Fruit fly (Drosophila melanogaster): ENCODE results near the gene CG46306.

CG46306 gene

dm6 chrX:16854746-16855145 lies 19.4 kb upstream of the CG46306 start (continued):
- no peak for TF ChIP-seq CG1621 (tag; optimal IDR thresholded peaks at IDR 0.05)
- TF ChIP-seq Eip93F (GFP tag; optimal IDR thresholded peaks at IDR 0.05) = no peak
- TF ChIP-seq fd85E (GFP tag; optimal IDR thresholded peaks at IDR 0.05) = no peak
- no peak for TF ChIP-seq topi (GFP tag; optimal IDR thresholded peaks at IDR 0.05)
- no peak for TF ChIP-seq CG11902 (GFP tag; optimal IDR thresholded peaks at IDR 0.05)
- TF ChIP-seq fkh (GFP tag; optimal IDR thresholded peaks at IDR 0.05) = no peak
- no peak for TF ChIP-seq Eip75B (GFP tag; optimal IDR thresholded peaks at IDR 0.05)
- TF ChIP-seq CG6163 (GFP tag; IDR thresholded peaks at IDR 0.05) = 0 out of 3 replicates have a peak, but pooled peaks have one; percentile 38
- peak; percentile 55; the same call in 2 of the 3 replicates for TF ChIP-seq eg (GFP tag; IDR thresholded peaks at IDR 0.05)
- TF ChIP-seq Lpt (GFP tag; optimal IDR thresholded peaks at IDR 0.05) = no peak
- TF ChIP-seq Sox15 (GFP tag; optimal IDR thresholded peaks at IDR 0.05) = no peak
- peak; percentile 70 for TF ChIP-seq CG8119 (GFP tag; IDR thresholded peaks at IDR 0.05)

dm6 chrX:16849517-16849916 lies 14.2 kb upstream of the CG46306 start:
- no peak for TF ChIP-seq eg (GFP tag; IDR thresholded peaks at IDR 0.05)

- TF ChIP-seq OdsH (GFP tag; optimal IDR thresholded peaks at IDR 0.05) = peak; percentile 23
- peak; percentile 4 for TF ChIP-seq CG10631 (GFP tag; optimal IDR thresholded peaks at IDR 0.05)
- no peak for TF ChIP-seq salr (GFP tag; optimal IDR thresholded peaks at IDR 0.05)
- no peak for TF ChIP-seq Met (GFP tag; optimal IDR thresholded peaks at IDR 0.05)
- no peak for TF ChIP-seq Hr38 (GFP tag; optimal IDR thresholded peaks at IDR 0.05)
- no peak for TF ChIP-seq Gug (GFP tag; IDR thresholded peaks at IDR 0.05)
- TF ChIP-seq CG15336 (GFP tag; IDR thresholded peaks at IDR 0.05) = 0 out of 2 replicates have a peak, but pooled peaks have one; percentile 28
- TF ChIP-seq svp (GFP tag) = peak; percentile 55
- no peak for TF ChIP-seq dac (GFP tag; optimal IDR thresholded peaks at IDR 0.05)
- TF ChIP-seq Sox102F (GFP tag; optimal IDR thresholded peaks at IDR 0.05) = no peak
- no peak for TF ChIP-seq Blimp-1 (GFP tag; optimal IDR thresholded peaks at IDR 0.05)
- peak; percentile 36; the same call in 1 of the 3 replicates for TF ChIP-seq CG8119 (GFP tag; IDR thresholded peaks at IDR 0.05)
- no peak for TF ChIP-seq Ets96B (tag; optimal IDR thresholded peaks at IDR 0.05)
- TF ChIP-seq net (GFP tag; optimal IDR thresholded peaks at IDR 0.05) = peak; percentile 1
- TF ChIP-seq fd85E (GFP tag; optimal IDR thresholded peaks at IDR 0.05) = no peak
- TF ChIP-seq Eip78C (GFP tag) = peak; percentile 73
- TF ChIP-seq CG6276 (GFP tag; optimal IDR thresholded peaks at IDR 0.05) = no peak
- TF ChIP-seq acj6 (GFP tag; optimal IDR thresholded peaks at IDR 0.05) = peak; percentile 17
- TF ChIP-seq CG34406 (GFP tag; optimal IDR thresholded peaks at IDR 0.05) = peak; percentile 4
- no peak for TF ChIP-seq Lpt (GFP tag; optimal IDR thresholded peaks at IDR 0.05)
- TF ChIP-seq CG32006 (GFP tag; optimal IDR thresholded peaks at IDR 0.05) = peak; percentile 50
- TF ChIP-seq CG3919 (GFP tag; optimal IDR thresholded peaks at IDR 0.05) = peak; percentile 37
- no peak for TF ChIP-seq esn (GFP tag; optimal IDR thresholded peaks at IDR 0.05)
Measured at dm6 chrX:16848978-16849377, 13.7 kb upstream of the CG46306 start.

dm6 chrX:16846575-16846974 lies 11.3 kb upstream of the CG46306 start:
- TF ChIP-seq svp (GFP tag) = peak; percentile 28
- TF ChIP-seq cyc (GFP tag; optimal IDR thresholded peaks at IDR 0.05) = no peak
- no peak for TF ChIP-seq vri (GFP tag; optimal IDR thresholded peaks at IDR 0.05)
- no peak for TF ChIP-seq CG34406 (GFP tag; optimal IDR thresholded peaks at IDR 0.05)
- no peak for TF ChIP-seq Smox (GFP tag; optimal IDR thresholded peaks at IDR 0.05)
- TF ChIP-seq Eip78C (GFP tag) = peak; percentile 24
- TF ChIP-seq CG10631 (GFP tag; optimal IDR thresholded peaks at IDR 0.05) = no peak
- no peak for TF ChIP-seq CG6808 (GFP tag; optimal IDR thresholded peaks at IDR 0.05)
- TF ChIP-seq Sox15 (GFP tag; optimal IDR thresholded peaks at IDR 0.05) = no peak
- no peak for TF ChIP-seq lz (GFP tag; optimal IDR thresholded peaks at IDR 0.05)
- no peak for TF ChIP-seq Hr39 (GFP tag; optimal IDR thresholded peaks at IDR 0.05)
- no peak for TF ChIP-seq CG8319 (GFP tag; optimal IDR thresholded peaks at IDR 0.05)
